Fruit fly (Drosophila melanogaster) whole organism, embryonic: ENCODE results near the gene waw.

Experiments
- Bdp1 ChIP-seq: fragments of 200-800 bp; sonication (Bioruptor generic); optimal IDR thresholded peaks from 3 replicates; lab custom pipeline; 2016; ENCODE audit warnings: missing biosample characterization, missing genetic modification characterization
- CG11398 ChIP-seq: fragments of 200-800 bp; sonication (Bioruptor generic); optimal IDR thresholded peaks from 2 replicates; lab custom pipeline; 2016; ENCODE audit warnings: missing biosample characterization, missing genetic modification characterization
- CG11723 ChIP-seq: fragments of 200-800 bp; sonication (Bioruptor generic); optimal IDR thresholded peaks from 2 replicates; lab custom pipeline; 2017; ENCODE audit warnings: missing biosample characterization, mild to moderate bottlenecking, missing genetic modification characterization
- CG13424 ChIP-seq: fragments of 200-800 bp; sonication (Bioruptor generic); optimal IDR thresholded peaks from 2 replicates; lab custom pipeline; 2019; ENCODE audit warnings: missing biosample characterization, mild to moderate bottlenecking, missing genetic modification characterization, moderate library complexity
- CG15601 ChIP-seq: fragments of 200-800 bp; sonication (Bioruptor generic); optimal IDR thresholded peaks from 3 replicates; lab custom pipeline; 2019; ENCODE audit warnings: missing biosample characterization, mild to moderate bottlenecking, missing genetic modification characterization, moderate library complexity
- CG1603 ChIP-seq: fragments of 200-800 bp; sonication (Bioruptor generic); optimal IDR thresholded peaks from 2 replicates; lab custom pipeline; 2019; ENCODE audit warnings: missing biosample characterization, mild to moderate bottlenecking, missing genetic modification characterization, moderate library complexity
- CG17328 ChIP-seq: fragments of 200-800 bp; sonication (Bioruptor generic); IDR thresholded peaks from 2 replicates; pipeline ENCODE4 v1.3.6; 2022; ENCODE audit warnings: missing biosample characterization, missing genetic modification characterization
- CG17385 ChIP-seq: fragments of 200-800 bp; sonication (Bioruptor generic); optimal IDR thresholded peaks from 3 replicates; lab custom pipeline; 2018; ENCODE audit warnings: missing biosample characterization, mild to moderate bottlenecking, missing genetic modification characterization
- CG17912 ChIP-seq: fragments of 200-800 bp; sonication (Bioruptor generic); optimal IDR thresholded peaks from 2 replicates; lab custom pipeline; 2018; ENCODE audit warnings: missing biosample characterization, mild to moderate bottlenecking, missing genetic modification characterization
- CG2129 ChIP-seq: fragments of 200-800 bp; sonication (Bioruptor generic); IDR thresholded peaks from 2 replicates; pipeline ENCODE4 v1.3.6; 2022; ENCODE audit warnings: missing biosample characterization, missing genetic modification characterization; ENCODE audit not compliant: partially characterized antibody
- CG31224 ChIP-seq: fragments of 200-800 bp; sonication (Bioruptor generic); IDR thresholded peaks from 2 replicates; pipeline ENCODE4 v1.3.6; 2022; ENCODE audit warnings: missing biosample characterization, missing genetic modification characterization
- CG32772 ChIP-seq: fragments of 200-800 bp; sonication (Bioruptor generic); IDR thresholded peaks from 2 replicates; pipeline ENCODE4 v1.3.6; 2022; ENCODE audit warnings: missing biosample characterization, missing genetic modification characterization
- CG42726 ChIP-seq: fragments of 200-800 bp; sonication (Bioruptor generic); IDR thresholded peaks from 2 replicates; pipeline ENCODE4 v1.3.6; 2022; ENCODE audit warnings: missing biosample characterization, missing genetic modification characterization; ENCODE audit not compliant: partially characterized antibody
- CG4328 ChIP-seq: fragments of 200-800 bp; sonication (Bioruptor generic); optimal IDR thresholded peaks from 3 replicates; lab custom pipeline; 2017; ENCODE audit warnings: missing biosample characterization, missing genetic modification reagents, missing genetic modification characterization
- CG5953 ChIP-seq: fragments of 200-800 bp; sonication (Bioruptor generic); IDR thresholded peaks from 2 replicates; pipeline ENCODE4 v1.3.6; 2022; ENCODE audit warnings: missing biosample characterization, missing genetic modification characterization
- CG6683 ChIP-seq: fragments of 200-800 bp; sonication (Bioruptor generic); optimal IDR thresholded peaks from 2 replicates; lab custom pipeline; 2017; ENCODE audit warnings: missing biosample characterization, mild to moderate bottlenecking, missing genetic modification characterization, missing genetic modification reagents
- Dad ChIP-seq: fragments of 200-800 bp; sonication (Bioruptor generic); optimal IDR thresholded peaks from 3 replicates; lab custom pipeline; 2016; ENCODE audit warnings: missing biosample characterization, missing genetic modification characterization
- Gug ChIP-seq: fragments of 200-800 bp; sonication (Bioruptor generic); IDR thresholded peaks from 4 replicates; pipeline ENCODE4 v1.3.6; 2022; ENCODE audit warnings: missing biosample characterization, missing genetic modification characterization
- HLH4C ChIP-seq: fragments of 200-800 bp; sonication (Bioruptor generic); IDR thresholded peaks from 3 replicates; pipeline ENCODE4 v1.3.6; 2022; ENCODE audit warnings: missing biosample characterization, missing genetic modification characterization; ENCODE audit not compliant: partially characterized antibody
- Hey ChIP-seq: fragments of 200-800 bp; sonication (Bioruptor generic); optimal IDR thresholded peaks from 3 replicates; lab custom pipeline; 2018; ENCODE audit warnings: missing biosample characterization, mild to moderate bottlenecking, missing genetic modification characterization
- Mrtf ChIP-seq: fragments of 200-800 bp; sonication (Bioruptor generic); IDR thresholded peaks from 3 replicates; pipeline ENCODE4 v1.3.6; 2022; ENCODE audit warnings: missing biosample characterization, missing genetic modification characterization
- NC2β ChIP-seq: fragments of 200-800 bp; sonication (Bioruptor generic); optimal IDR thresholded peaks from 2 replicates; lab custom pipeline; 2016; ENCODE audit warnings: missing biosample characterization, missing genetic modification characterization
- NFAT ChIP-seq: fragments of 200-800 bp; sonication (Bioruptor generic); IDR thresholded peaks from 2 replicates; pipeline ENCODE4 v1.3.6; 2022; ENCODE audit warnings: missing biosample characterization, missing genetic modification characterization
- Nf-YC ChIP-seq: fragments of 200-800 bp; optimal IDR thresholded peaks from 3 replicates; lab custom pipeline; 2019; ENCODE audit warnings: missing biosample characterization, mild to moderate bottlenecking, missing genetic modification characterization, moderate library complexity
- Poxn ChIP-seq: fragments of 200-800 bp; sonication (Bioruptor generic); IDR thresholded peaks from 2 replicates; pipeline ENCODE4 v1.3.6; 2022; ENCODE audit warnings: missing biosample characterization, missing genetic modification characterization
- Ravus ChIP-seq: fragments of 200-800 bp; sonication (Bioruptor generic); IDR thresholded peaks from 2 replicates; pipeline ENCODE4 v1.3.6; 2022; ENCODE audit warnings: missing biosample characterization, missing genetic modification characterization
- Scr ChIP-seq: fragments of 200-800 bp; sonication (Bioruptor generic); IDR thresholded peaks from 2 replicates; pipeline ENCODE4 v1.3.6; 2022; ENCODE audit warnings: missing biosample characterization, missing genetic modification characterization; ENCODE audit not compliant: partially characterized antibody
- Sry-β ChIP-seq: fragments of 200-800 bp; sonication (Bioruptor generic); optimal IDR thresholded peaks from 2 replicates; lab custom pipeline; 2018; ENCODE audit warnings: missing biosample characterization, mild to moderate bottlenecking, missing genetic modification characterization, moderate library complexity
- TFAM ChIP-seq: fragments of 200-800 bp; sonication (Bioruptor generic); optimal IDR thresholded peaks from 2 replicates; lab custom pipeline; 2017; ENCODE audit warnings: missing biosample characterization, missing genetic modification characterization, inconsistent platforms
- bab2 ChIP-seq: fragments of 200-800 bp; sonication (Bioruptor generic); optimal IDR thresholded peaks from 2 replicates; lab custom pipeline; 2016; ENCODE audit warnings: missing biosample characterization, missing genetic modification characterization
- da ChIP-seq: fragments of 200-800 bp; sonication (Bioruptor generic); optimal IDR thresholded peaks from 2 replicates; lab custom pipeline; 2016; ENCODE audit warnings: missing biosample characterization, missing genetic modification characterization
- dati ChIP-seq: fragments of 200-800 bp; sonication (Bioruptor generic); IDR thresholded peaks from 2 replicates; pipeline ENCODE4 v1.3.6; 2022; ENCODE audit warnings: missing biosample characterization, missing genetic modification characterization
- dysf ChIP-seq: fragments of 200-800 bp; sonication (Bioruptor generic); IDR thresholded peaks from 3 replicates; pipeline ENCODE4 v1.3.6; 2022; ENCODE audit warnings: missing biosample characterization, missing genetic modification characterization
- fd102C ChIP-seq: fragments of 200-800 bp; sonication (Bioruptor generic); optimal IDR thresholded peaks from 2 replicates; lab custom pipeline; 2018; ENCODE audit warnings: missing biosample characterization, mild to moderate bottlenecking, missing genetic modification characterization, moderate library complexity
- ftz-f1 ChIP-seq: fragments of 200-800 bp; sonication (Bioruptor generic); optimal IDR thresholded peaks from 2 replicates; lab custom pipeline; 2016; ENCODE audit warnings: missing biosample characterization, missing genetic modification characterization
- gcm2 ChIP-seq: fragments of 200-800 bp; sonication (Bioruptor generic); optimal IDR thresholded peaks from 2 replicates; lab custom pipeline; 2016; ENCODE audit warnings: missing biosample characterization, missing genetic modification characterization
- grau ChIP-seq: fragments of 200-800 bp; optimal IDR thresholded peaks from 3 replicates; lab custom pipeline; 2019; ENCODE audit warnings: missing biosample characterization, mild to moderate bottlenecking, missing genetic modification characterization, moderate library complexity
- jumu ChIP-seq: fragments of 200-800 bp; sonication (Bioruptor generic); optimal IDR thresholded peaks from 3 replicates; lab custom pipeline; 2016; ENCODE audit warnings: missing biosample characterization, missing genetic modification characterization
- lov ChIP-seq, 2 experiments: fragments of 200-800 bp in 1 of 2; fragments of >200 bp in 1 of 2; sonication (Bioruptor generic) in 1 of 2; IDR thresholded peaks in 1 of 2; optimal IDR thresholded peaks in 1 of 2; 2 replicates in 1 of 2; 3 replicates in 1 of 2; pipeline versions ENCODE4 v1.3.6 to Lab custom; 2017 to 2022; ENCODE audit warnings: missing biosample characterization in 1 of 2, missing genetic modification characterization in 1 of 2
- nmo ChIP-seq: fragments of 200-800 bp; sonication (Bioruptor generic); optimal IDR thresholded peaks from 2 replicates; lab custom pipeline; 2018; ENCODE audit warnings: missing biosample characterization, mild to moderate bottlenecking, missing genetic modification characterization, moderate library complexity
- nom ChIP-seq: fragments of 200-800 bp; sonication (Bioruptor generic); optimal IDR thresholded peaks from 2 replicates; lab custom pipeline; 2017; ENCODE audit warnings: missing biosample characterization, missing genetic modification characterization, mild to moderate bottlenecking, moderate library complexity, missing genetic modification reagents
- peb ChIP-seq: fragments of 200-800 bp; sonication (Bioruptor generic); IDR thresholded peaks from 2 replicates; pipeline ENCODE4 v1.3.6; 2022; ENCODE audit warnings: missing biosample characterization, missing genetic modification characterization
- repo ChIP-seq: fragments of 200-800 bp; sonication (Bioruptor generic); optimal IDR thresholded peaks from 2 replicates; lab custom pipeline; 2016; ENCODE audit warnings: missing biosample characterization, missing genetic modification characterization
- rib ChIP-seq: fragments of 200-800 bp; sonication (Bioruptor generic); IDR thresholded peaks from 2 replicates; pipeline ENCODE4 v1.3.6; 2022; ENCODE audit warnings: missing biosample characterization, missing genetic modification characterization
- sima ChIP-seq: fragments of 200-800 bp; sonication (Bioruptor generic); optimal IDR thresholded peaks from 2 replicates; lab custom pipeline; 2016; ENCODE audit warnings: missing biosample characterization, missing genetic modification characterization
- ssp ChIP-seq: fragments of 200-800 bp; sonication (Bioruptor generic); IDR thresholded peaks from 2 replicates; pipeline ENCODE4 v1.3.6; 2022; ENCODE audit warnings: missing biosample characterization, missing genetic modification characterization
- trem ChIP-seq: fragments of 200-800 bp; optimal IDR thresholded peaks from 3 replicates; lab custom pipeline; 2019; ENCODE audit warnings: missing biosample characterization, mild to moderate bottlenecking, missing genetic modification characterization, moderate library complexity
- unc-4 ChIP-seq: fragments of 200-800 bp; sonication (Bioruptor generic); IDR thresholded peaks from 2 replicates; pipeline ENCODE4 v1.3.6; 2022; ENCODE audit warnings: missing biosample characterization, missing genetic modification characterization; ENCODE audit not compliant: partially characterized antibody
- vvl ChIP-seq: fragments of 200-800 bp; sonication (Bioruptor generic); IDR thresholded peaks from 2 replicates; pipeline ENCODE4 v1.3.6; 2022; ENCODE audit warnings: missing biosample characterization, missing genetic modification characterization

The waw gene

DNA sequence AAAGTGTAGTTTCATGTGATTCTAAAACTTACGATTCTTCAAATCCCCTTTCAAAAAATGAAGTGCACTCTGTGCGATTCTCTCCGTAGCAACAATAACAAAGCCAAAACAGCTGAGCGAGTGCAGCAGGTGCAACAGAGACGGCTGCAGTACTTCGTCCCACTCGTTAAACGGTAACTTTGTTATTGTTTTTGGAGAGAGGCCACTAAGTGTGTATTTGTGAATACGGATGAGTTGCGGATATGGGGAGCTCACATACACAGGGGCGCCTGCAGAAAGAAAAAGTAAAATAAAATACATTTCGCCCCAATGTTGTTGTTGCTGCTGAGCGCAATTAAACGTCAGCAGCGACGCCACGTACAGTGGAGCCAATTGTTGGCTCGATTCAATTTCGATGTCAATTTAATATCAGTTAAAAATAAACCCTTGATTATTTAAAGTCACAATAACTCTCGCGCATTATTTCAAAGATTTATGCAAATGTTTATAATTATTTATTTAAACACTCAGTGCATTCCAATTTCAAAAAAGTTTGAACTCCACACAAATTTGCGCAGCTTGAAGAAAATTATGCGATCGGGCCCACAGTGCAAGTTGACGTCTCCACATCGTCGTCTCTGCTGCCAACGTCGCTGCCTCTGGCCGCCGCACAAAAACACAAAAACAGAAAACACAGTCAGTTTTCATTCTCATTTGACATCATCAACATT lies 4.7 kb downstream of the waw start (continued):
- TF ChIP-seq unc-4 (GFP tag; lab: Robert Waterston, UW) (no peak), grau (tag; lab: Kevin White, UChicago) (peak; percentile 98), da (GFP tag; lab: Kevin White, UChicago) (peak; percentile 81), ssp (GFP tag; lab: Robert Waterston, UW) (peak; percentile 90), Poxn (peak; percentile 82), Ravus (peak; percentile 92), trem (tag; lab: Kevin White, UChicago) (peak; percentile 93), nom (GFP tag; lab: Kevin White, UChicago) (peak; percentile 97), Mrtf (GFP tag; lab: Robert Waterston, UW) (peak; percentile 96), CG15601 (peak; percentile 96), vvl (GFP tag; lab: Robert Waterston, UW) (peak; percentile 97), sima (peak; percentile 85), CG5953 (GFP tag; lab: Robert Waterston, UW) (peak; percentile 91), rib (peak; percentile 97), Hey (peak; percentile 90), peb (peak; percentile 95), CG17328 (GFP tag; lab: Robert Waterston, UW) (peak; percentile 93), Dad (GFP tag; lab: Kevin White, UChicago) (peak; percentile 93), jumu (peak; percentile 93), CG17912 (GFP tag; lab: Kevin White, UChicago) (peak; percentile 94), TFAM (GFP tag; lab: Kevin White, UChicago) (peak; percentile 77), dati (GFP tag; lab: Robert Waterston, UW) (peak; percentile 82), CG2129 (GFP tag; lab: Robert Waterston, UW) (no peak), HLH4C (GFP tag; lab: Robert Waterston, UW) (0 out of 3 replicates have a peak, but pooled peaks have one; percentile 26), CG17385 (peak; percentile 97), CG31224 (peak; percentile 92), NFAT (GFP tag; lab: Robert Waterston, UW) (peak; percentile 94), CG4328 (GFP tag; lab: Kevin White, UChicago) (peak; percentile 99), CG1603 (tag; lab: Kevin White, UChicago) (peak; percentile 87), lov (optimal IDR thresholded peaks at IDR 0.05; lab: Kevin White, UChicago) (no peak), lov (GFP tag; IDR thresholded peaks at IDR 0.05; lab: Robert Waterston, UW) (peak; percentile 82), Nf-YC (tag; lab: Kevin White, UChicago) (peak; percentile 93), CG11723 (GFP tag; lab: Kevin White, UChicago) (peak; percentile 98), CG6683 (peak; percentile 96), CG42726 (no peak), Scr (GFP tag; lab: Robert Waterston, UW) (no peak), CG11398 (GFP tag; lab: Kevin White, UChicago) (peak; percentile 87), gcm2 (GFP tag; lab: Kevin White, UChicago) (peak; percentile 93), fd102C (GFP tag; lab: Kevin White, UChicago) (peak; percentile 43), ftz-f1 (peak; percentile 49), Sry-β (peak; percentile 62), bab2 (GFP tag; lab: Kevin White, UChicago) (peak; percentile 95), CG32772 (GFP tag; lab: Robert Waterston, UW) (peak; percentile 94), Bdp1 (GFP tag; lab: Kevin White, UChicago) (peak; percentile 91), repo (GFP tag; lab: Kevin White, UChicago) (peak; percentile 88), nmo (GFP tag; lab: Kevin White, UChicago) (peak; percentile 99), dysf (GFP tag; lab: Robert Waterston, UW) (peak; percentile 99), Gug (GFP tag; lab: Robert Waterston, UW) (peak; percentile 94), NC2β (peak; percentile 93), CG13424 (tag; lab: Kevin White, UChicago) (peak; percentile 99)
